Fruit fly (Drosophila melanogaster): Measurements from ENCODE around the gene daed.

daed gene

DNA sequence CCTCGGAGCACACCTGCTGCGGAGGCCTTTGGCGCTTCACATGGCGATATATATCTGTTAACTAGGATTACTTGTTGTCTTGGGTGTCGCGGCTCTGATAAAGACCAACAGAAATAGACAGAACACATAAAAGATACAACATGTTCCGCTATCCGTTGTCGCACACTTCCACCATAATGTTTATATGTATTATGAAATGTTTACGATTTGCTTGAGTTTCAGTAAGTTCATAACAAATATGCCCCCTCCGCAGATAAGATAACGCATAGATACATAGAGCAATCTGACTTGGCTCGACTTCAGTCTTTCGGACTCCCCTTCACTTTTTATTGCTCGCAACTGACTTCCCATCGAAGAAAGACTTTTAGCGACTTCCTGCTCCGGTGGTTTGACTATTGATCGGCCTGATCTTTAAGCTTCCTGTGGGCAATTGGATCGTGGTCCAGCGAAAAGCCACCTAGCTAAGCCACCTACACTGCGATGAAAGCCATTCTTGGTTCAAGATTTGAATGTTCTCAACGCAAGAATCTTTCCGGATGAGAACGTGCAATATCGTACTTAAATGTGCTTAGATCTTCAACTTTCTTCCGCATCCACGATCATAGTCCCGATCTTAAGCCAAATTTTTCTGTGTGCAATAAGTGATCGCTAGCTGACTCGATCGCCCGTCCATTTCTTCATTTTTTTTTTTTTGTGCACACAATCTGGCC lies 47.8 kb downstream of the daed start (continued):
- no peak for TF ChIP-seq CG7839 (tag; optimal IDR thresholded peaks at IDR 0.05)
- no peak for TF ChIP-seq Doc3 (GFP tag; IDR thresholded peaks at IDR 0.05; ENCODE audit: partially characterized antibody)
- TF ChIP-seq CG34376 (GFP tag; optimal IDR thresholded peaks at IDR 0.05) = peak; percentile 40
- no peak for TF ChIP-seq CG17186 (GFP tag; optimal IDR thresholded peaks at IDR 0.05)
- TF ChIP-seq p53 (GFP tag; optimal IDR thresholded peaks at IDR 0.05) = no peak
- no peak for TF ChIP-seq lov (optimal IDR thresholded peaks at IDR 0.05)
- no peak for TF ChIP-seq lov (GFP tag; IDR thresholded peaks at IDR 0.05)
- TF ChIP-seq en (GFP tag; optimal IDR thresholded peaks at IDR 0.05) = no peak
- TF ChIP-seq vfl (GFP tag; optimal IDR thresholded peaks at IDR 0.05) = no peak
- no peak for TF ChIP-seq CG11560 (tag; IDR thresholded peaks at IDR 0.05)
- TF ChIP-seq exex (tag; optimal IDR thresholded peaks at IDR 0.05) = peak; percentile 67
- no peak for TF ChIP-seq CG30020 (tag; optimal IDR thresholded peaks at IDR 0.05)
- TF ChIP-seq Awh (GFP tag; IDR thresholded peaks at IDR 0.05) = no peak
- no peak for TF ChIP-seq CG11456 (GFP tag; IDR thresholded peaks at IDR 0.05)
- no peak for TF ChIP-seq lmd (GFP tag; IDR thresholded peaks at IDR 0.05)
- TF ChIP-seq inv (GFP tag; IDR thresholded peaks at IDR 0.05; ENCODE audit: partially characterized antibody) = no peak
- TF ChIP-seq CG11093 (GFP tag; IDR thresholded peaks at IDR 0.05) = no peak
- TF ChIP-seq schlank (tag; optimal IDR thresholded peaks at IDR 0.05) = peak; percentile 68
- TF ChIP-seq CG8388 (GFP tag; optimal IDR thresholded peaks at IDR 0.05) = no peak
- TF ChIP-seq Bdp1 (GFP tag; optimal IDR thresholded peaks at IDR 0.05) = no peak
- peak; percentile 68; the same call in 1 of the 3 replicates for TF ChIP-seq ci (GFP tag; IDR thresholded peaks at IDR 0.05)
- TF ChIP-seq ind (GFP tag; optimal IDR thresholded peaks at IDR 0.05) = no peak
- no peak for TF ChIP-seq disco-r (GFP tag; optimal IDR thresholded peaks at IDR 0.05)
- TF ChIP-seq repo (GFP tag; optimal IDR thresholded peaks at IDR 0.05) = no peak
- TF ChIP-seq slp2 (GFP tag; optimal IDR thresholded peaks at IDR 0.05) = no peak
- TF ChIP-seq insv (GFP tag; optimal IDR thresholded peaks at IDR 0.05) = no peak
- no peak for TF ChIP-seq CG9817 (tag; optimal IDR thresholded peaks at IDR 0.05)
- peak; percentile 82 for TF ChIP-seq GATAe (GFP tag; conservative IDR thresholded peaks at IDR 0.05)
- TF ChIP-seq sr (GFP tag; IDR thresholded peaks at IDR 0.05) = no peak
- no peak for TF ChIP-seq sisA (GFP tag; IDR thresholded peaks at IDR 0.05)
- no peak for TF ChIP-seq slou (GFP tag; optimal IDR thresholded peaks at IDR 0.05)
- peak; percentile 29 for TF ChIP-seq CG6765 (GFP tag; optimal IDR thresholded peaks at IDR 0.05)
- peak; percentile 49 for TF ChIP-seq CG6254 (GFP tag; optimal IDR thresholded peaks at IDR 0.05)
- TF ChIP-seq B-H2 (GFP tag; optimal IDR thresholded peaks at IDR 0.05) = peak; percentile 34
- TF ChIP-seq CG7987 (GFP tag; optimal IDR thresholded peaks at IDR 0.05) = peak; percentile 17
- TF ChIP-seq onecut (GFP tag; IDR thresholded peaks at IDR 0.05) = peak; percentile 7; the same call in 1 of the 2 replicates
- TF ChIP-seq CG12071 (GFP tag; optimal IDR thresholded peaks at IDR 0.05) = peak; percentile 74
- TF ChIP-seq Usf (GFP tag; optimal IDR thresholded peaks at IDR 0.05) = no peak
- TF ChIP-seq CG8944 (GFP tag; optimal IDR thresholded peaks at IDR 0.05) = no peak
- TF ChIP-seq nerfin-1 (tag; optimal IDR thresholded peaks at IDR 0.05) = peak; percentile 10
- no peak for TF ChIP-seq usp (GFP tag; optimal IDR thresholded peaks at IDR 0.05)
- no peak for TF ChIP-seq CG4424 (GFP tag; optimal IDR thresholded peaks at IDR 0.05)
- peak; percentile 40 for TF ChIP-seq Kr (GFP tag; optimal IDR thresholded peaks at IDR 0.05)
- TF ChIP-seq tap (tag; optimal IDR thresholded peaks at IDR 0.05) = no peak
- no peak for TF ChIP-seq Elba2 (GFP tag; optimal IDR thresholded peaks at IDR 0.05)
- TF ChIP-seq NC2β (GFP tag; optimal IDR thresholded peaks at IDR 0.05) = no peak
- no peak for TF ChIP-seq unc-4 (GFP tag; IDR thresholded peaks at IDR 0.05; ENCODE audit: partially characterized antibody)
- TF ChIP-seq Hey (tag; optimal IDR thresholded peaks at IDR 0.05) = peak; percentile 26
- TF ChIP-seq CG6791 (GFP tag; IDR thresholded peaks at IDR 0.05; ENCODE audit: partially characterized antibody) = no peak
- TF ChIP-seq Sox100B (GFP tag; optimal IDR thresholded peaks at IDR 0.05) = peak; percentile 20
- TF ChIP-seq kni (GFP tag; optimal IDR thresholded peaks at IDR 0.05) = no peak
